Worm (Caenorhabditis elegans) whole organism, L1 larva: Measurements from ENCODE around the gene C40H1.9.

Experiments
- F16B12.6 ChIP-seq: fragments of 150-350 bp; optimal IDR thresholded peaks from 2 replicates; lab custom pipeline; 2014; ENCODE audit warnings: missing biosample characterization, missing genetic modification characterization
- alr-1 ChIP-seq: fragments of 200-800 bp; sonication (Bioruptor generic); optimal IDR thresholded peaks from 2 replicates; lab custom pipeline; 2018; ENCODE audit warnings: borderline replicate concordance, mild to moderate bottlenecking, missing genetic modification characterization, missing compliant biosample characterization
- ceh-82 ChIP-seq, 3 experiments: fragments of 150-350 bp in 1 of 3; sonication (generic microtip) in 2 of 3; optimal IDR thresholded peaks; 2 replicates each; lab custom pipeline; 2014 to 2017; ENCODE audit warnings: missing biosample characterization in 3 of 3, missing genetic modification characterization in 3 of 3
- dsc-1 ChIP-seq: sonication (generic microtip); optimal IDR thresholded peaks from 2 replicates; lab custom pipeline; 2016; ENCODE audit warnings: mild to moderate bottlenecking, missing genetic modification characterization, missing compliant biosample characterization
- efl-1 ChIP-seq, 4 experiments: fragments of 150-350 bp; optimal IDR thresholded peaks in 3 of 4; peaks in 1 of 4; 1 replicate in 1 of 4; 2 replicates in 3 of 4; lab custom pipeline; 2014; ENCODE audit warnings: missing biosample characterization in 2 of 4, missing genetic modification characterization in 2 of 4, missing genetic modification reagents in 2 of 4
- efl-3 ChIP-seq: fragments of 200-800 bp; sonication (Bioruptor generic); optimal IDR thresholded peaks from 2 replicates; lab custom pipeline; 2018; ENCODE audit warnings: mild to moderate bottlenecking, missing genetic modification characterization, missing compliant biosample characterization
- elt-2 ChIP-seq: sonication (generic microtip); optimal IDR thresholded peaks from 2 replicates; lab custom pipeline; 2016; ENCODE audit warnings: missing genetic modification characterization, mild to moderate bottlenecking, inconsistent platforms, missing compliant biosample characterization, missing genetic modification reagents
- hlh-17 ChIP-seq: fragments of 200-800 bp; sonication (Bioruptor generic); optimal IDR thresholded peaks from 2 replicates; lab custom pipeline; 2018; ENCODE audit warnings: missing genetic modification characterization, mild to moderate bottlenecking, missing compliant biosample characterization, moderate library complexity, borderline replicate concordance
- isw-1 ChIP-seq: fragments of 200-800 bp; sonication (Bioruptor generic); IDR thresholded peaks from 2 replicates; pipeline ENCODE4 v1.3.6; 2022; ENCODE audit warnings: missing genetic modification characterization, missing compliant biosample characterization
- jun-1 ChIP-seq: fragments of 150-350 bp; optimal IDR thresholded peaks from 2 replicates; lab custom pipeline; 2014; ENCODE audit warnings: missing biosample characterization, missing genetic modification reagents, missing genetic modification characterization
- lin-39 ChIP-seq: fragments of 150-350 bp; optimal IDR thresholded peaks from 2 replicates; lab custom pipeline; 2014; ENCODE audit warnings: missing biosample characterization, missing genetic modification reagents, missing genetic modification characterization
- mab-9 ChIP-seq: fragments of 200-800 bp; sonication (Bioruptor generic); IDR thresholded peaks from 2 replicates; pipeline ENCODE4 v1.3.6; 2022; ENCODE audit warnings: missing genetic modification reagents, missing genetic modification characterization, missing compliant biosample characterization
- nhr-12 ChIP-seq: sonication (generic microtip); optimal IDR thresholded peaks from 2 replicates; lab custom pipeline; 2017; ENCODE audit warnings: missing biosample characterization, missing genetic modification characterization
- nhr-237 ChIP-seq: fragments of 150-350 bp; optimal IDR thresholded peaks from 2 replicates; lab custom pipeline; 2014; ENCODE audit warnings: missing biosample characterization, missing genetic modification characterization
- nhr-28 ChIP-seq: fragments of 150-350 bp; optimal IDR thresholded peaks from 2 replicates; lab custom pipeline; 2014; ENCODE audit warnings: missing biosample characterization, missing genetic modification characterization
- nhr-47 ChIP-seq: sonication (generic microtip); optimal IDR thresholded peaks from 2 replicates; lab custom pipeline; 2016; ENCODE audit warnings: mild to moderate bottlenecking, missing genetic modification characterization, moderate library complexity, missing compliant biosample characterization
- nhr-71 ChIP-seq: sonication (generic microtip); optimal IDR thresholded peaks from 2 replicates; lab custom pipeline; 2016; ENCODE audit warnings: mild to moderate bottlenecking, missing genetic modification characterization, moderate library complexity, missing compliant biosample characterization
- nhr-85 ChIP-seq: sonication (generic microtip); peaks from one replicate; lab custom pipeline; 2016; ENCODE audit warnings: missing genetic modification characterization, inconsistent platforms, missing compliant biosample characterization
- nhr-90 ChIP-seq: sonication (generic microtip); optimal IDR thresholded peaks from 2 replicates; lab custom pipeline; 2016; ENCODE audit warnings: mild to moderate bottlenecking, missing genetic modification characterization, missing compliant biosample characterization; ENCODE audit not compliant: poor library complexity
- pax-3 ChIP-seq: fragments of 200-800 bp; sonication (Bioruptor generic); optimal IDR thresholded peaks from 2 replicates; lab custom pipeline; 2018; ENCODE audit warnings: mild to moderate bottlenecking, missing genetic modification characterization, moderate library complexity, missing compliant biosample characterization
- rnt-1 ChIP-seq: sonication (generic microtip); optimal IDR thresholded peaks from 2 replicates; lab custom pipeline; 2016; ENCODE audit warnings: mild to moderate bottlenecking, missing genetic modification characterization, moderate library complexity, missing compliant biosample characterization
- skn-1 ChIP-seq: fragments of 150-350 bp; optimal IDR thresholded peaks from 2 replicates; lab custom pipeline; 2014; ENCODE audit warnings: missing biosample characterization, missing genetic modification characterization
- sup-37 ChIP-seq: fragments of 200-800 bp; sonication (Bioruptor generic); optimal IDR thresholded peaks from 2 replicates; lab custom pipeline; 2018; ENCODE audit warnings: mild to moderate bottlenecking, missing genetic modification characterization, missing compliant biosample characterization
- swsn-7 ChIP-seq: sonication (generic microtip); optimal IDR thresholded peaks from 2 replicates; lab custom pipeline; 2016; ENCODE audit warnings: missing genetic modification characterization, missing compliant biosample characterization
- unc-30 ChIP-seq: sonication (generic microtip); optimal IDR thresholded peaks from 2 replicates; lab custom pipeline; 2017; ENCODE audit warnings: missing biosample characterization, missing genetic modification characterization
- unc-62 ChIP-seq: fragments of 150-350 bp; optimal IDR thresholded peaks from 2 replicates; lab custom pipeline; 2014; ENCODE audit warnings: missing biosample characterization, missing genetic modification reagents, missing genetic modification characterization
- unc-98 ChIP-seq: fragments of 200-800 bp; sonication (Bioruptor generic); IDR thresholded peaks from 2 replicates; pipeline ENCODE4 v1.3.6; 2022; ENCODE audit warnings: missing genetic modification characterization, missing compliant biosample characterization
- ztf-11 ChIP-seq, 2 experiments: sonication (generic microtip); optimal IDR thresholded peaks; 2 replicates each; lab custom pipeline; 2016 to 2017; ENCODE audit warnings: missing genetic modification characterization in 2 of 2, missing biosample characterization in 1 of 2, missing compliant biosample characterization in 1 of 2

Gene C40H1.9

DNA sequence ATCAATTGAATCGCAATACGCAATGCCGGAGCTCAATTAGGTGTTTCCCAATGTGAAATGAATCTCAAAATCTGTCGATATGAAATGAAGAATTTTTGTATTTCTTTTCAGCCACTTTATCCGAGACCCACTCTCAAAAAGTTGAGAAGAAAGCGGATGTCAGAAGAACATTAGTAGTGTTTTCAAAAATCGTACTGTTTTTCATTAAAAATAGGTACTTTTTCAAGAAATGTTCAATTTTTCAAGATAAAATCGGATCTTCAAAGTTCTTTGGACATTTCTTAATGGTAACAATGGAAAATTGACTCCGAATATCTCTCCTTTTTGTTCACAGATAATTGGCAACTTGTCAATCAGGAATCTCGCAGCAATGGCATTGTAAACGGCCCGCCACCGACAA lies 41.5 kb downstream of the C40H1.9 start, which contains the start of gene flp-25:
TSS of gene flp-25 (plus strand) at position 301 of the 400 bp plus-strand sequence.
- TF ChIP-seq ceh-82 (tag; optimal IDR thresholded peaks at IDR 0.05; lab: Kevin White, UChicago) (no peak), nhr-237 (no peak), lin-39 (no peak), jun-1 (tag; lab: Kevin White, UChicago) (no peak), skn-1 (no peak), alr-1 (tag; lab: Kevin White, UChicago) (no peak), nhr-85 (tag; lab: Kevin White, UChicago) (no peak), isw-1 (GFP tag; lab: Robert Waterston, UW) (no peak), rnt-1 (tag; lab: Kevin White, UChicago) (no peak), nhr-28 (tag; lab: Kevin White, UChicago) (no peak), unc-62 (GFP tag; lab: Kevin White, UChicago) (no peak), dsc-1 (tag; lab: Kevin White, UChicago) (no peak)

DNA sequence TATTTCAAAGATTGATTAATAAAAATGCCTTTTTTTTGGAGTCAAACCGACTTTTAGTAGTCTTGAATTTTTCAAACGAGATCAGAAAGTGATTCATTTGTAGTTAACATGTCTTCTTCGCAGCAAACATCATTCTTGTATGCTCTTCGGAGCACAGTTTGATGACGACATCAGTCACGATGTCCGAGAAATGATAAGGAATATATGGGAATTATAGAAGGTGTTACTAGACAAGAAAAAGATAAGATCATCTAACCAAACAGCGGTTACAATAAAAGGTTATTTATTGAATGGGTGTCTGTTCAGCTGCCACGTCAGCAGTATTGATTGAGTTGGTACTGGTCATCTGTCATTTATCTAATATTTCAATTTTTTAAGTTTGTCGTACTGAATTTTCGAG lies 46.6 kb downstream of the C40H1.9 start:
- TF ChIP-seq elt-2 = peak; percentile 27
- no peak for TF ChIP-seq sup-37 (GFP tag; lab: Kevin White, UChicago)
- TF ChIP-seq efl-3 (GFP tag; lab: Kevin White, UChicago) = no peak
- no peak for TF ChIP-seq efl-1 (optimal IDR thresholded peaks at IDR 0.05; lab: Kevin White, UChicago)
- TF ChIP-seq efl-1 (GFP tag; optimal IDR thresholded peaks at IDR 0.05 in 1 of 2; lab: Kevin White, UChicago) = peak in 1 of 2 experiments; percentile 28
- TF ChIP-seq, all 84 proteins: peak for 2

DNA sequence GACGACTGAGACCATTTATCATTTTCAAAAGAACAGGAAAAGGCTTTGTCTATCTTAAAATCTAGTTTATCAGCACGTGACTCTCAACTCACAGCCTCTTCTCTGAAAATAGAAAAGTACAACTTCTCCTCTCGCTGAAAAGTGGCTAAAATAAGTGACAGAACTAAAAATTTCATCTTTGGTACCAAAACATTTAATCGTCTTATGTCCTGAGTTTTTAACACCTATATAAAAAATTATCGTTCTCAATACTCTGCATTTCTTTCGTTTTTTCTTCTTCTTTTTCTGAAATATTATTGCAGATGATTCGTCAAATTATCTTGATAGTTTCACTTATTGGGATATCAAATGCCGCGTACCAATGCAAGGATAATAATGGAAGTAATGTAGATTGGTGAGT lies 47.2 kb downstream of the C40H1.9 start, which contains the start of gene crn-6:
TSS of gene crn-6 (plus strand) at position 301 of the 400 bp plus-strand sequence.
- no peak for TF ChIP-seq unc-30 (tag; lab: Kevin White, UChicago)
- TF ChIP-seq ceh-82 (tag; optimal IDR thresholded peaks at IDR 0.05; lab: Kevin White, UChicago) = no peak
- TF ChIP-seq unc-98 (GFP tag; lab: Robert Waterston, UW) = no peak
- no peak for TF ChIP-seq nhr-12 (tag; lab: Kevin White, UChicago)
- no peak for TF ChIP-seq mab-9 (GFP tag; lab: Robert Waterston, UW)
- no peak for TF ChIP-seq hlh-17 (GFP tag; lab: Kevin White, UChicago)
- no peak for TF ChIP-seq nhr-47 (tag; lab: Kevin White, UChicago)
- TF ChIP-seq nhr-71 (tag; lab: Kevin White, UChicago) = no peak
- no peak for TF ChIP-seq lin-39
- TF ChIP-seq nhr-90 (tag; lab: Kevin White, UChicago) = no peak
- no peak for TF ChIP-seq elt-2
- no peak for TF ChIP-seq ztf-11 (tag; optimal IDR thresholded peaks at IDR 0.05; lab: Kevin White, UChicago)
- TF ChIP-seq swsn-7 (tag; lab: Kevin White, UChicago) = no peak
- no peak for TF ChIP-seq alr-1 (tag; lab: Kevin White, UChicago)
- no peak for TF ChIP-seq pax-3 (tag; lab: Kevin White, UChicago)
- TF ChIP-seq F16B12.6 (tag; lab: Kevin White, UChicago) = no peak
- TF ChIP-seq nhr-85 (tag; lab: Kevin White, UChicago) = no peak
